Worm (Caenorhabditis elegans) whole organism, midembryonic: ENCODE results near the gene dhs-27.

Experiments used
- flt-1 ChIP-seq: fragments of 200-800 bp; sonication (Bioruptor generic); IDR thresholded peaks from 2 replicates; pipeline ENCODE4 v1.3.6; 2022; ENCODE audit warnings: missing genetic modification characterization, missing compliant biosample characterization
- klf-2 ChIP-seq: fragments of 200-800 bp; sonication (Bioruptor generic); conservative IDR thresholded peaks from 2 replicates; pipeline ENCODE4 v1.3.6; 2022; ENCODE audit warnings: missing genetic modification reagents, missing genetic modification characterization, missing compliant biosample characterization
- med-1 ChIP-seq: sonication (generic microtip); optimal IDR thresholded peaks from 2 replicates; lab custom pipeline; 2017; ENCODE audit warnings: missing genetic modification characterization, mild to moderate bottlenecking, missing compliant biosample characterization, antibody characterized with exemption, missing genetic modification reagents; ENCODE audit not compliant: insufficient read depth
- ref-1 ChIP-seq: fragments of 200-800 bp; sonication (Bioruptor generic); conservative IDR thresholded peaks from 2 replicates; pipeline ENCODE4 v1.3.6; 2022; ENCODE audit warnings: missing genetic modification reagents, missing genetic modification characterization, missing compliant biosample characterization
- ztf-23 ChIP-seq: fragments of 200-800 bp; sonication (Bioruptor generic); IDR thresholded peaks from 2 replicates; pipeline ENCODE4 v1.3.6; 2022; ENCODE audit warnings: missing genetic modification reagents, missing genetic modification characterization, missing compliant biosample characterization
- ztf-29 ChIP-seq: fragments of 200-800 bp; sonication (Bioruptor generic); IDR thresholded peaks from 2 replicates; pipeline ENCODE4 v1.3.6; 2022; ENCODE audit warnings: missing genetic modification reagents, missing genetic modification characterization, missing compliant biosample characterization

DNA sequence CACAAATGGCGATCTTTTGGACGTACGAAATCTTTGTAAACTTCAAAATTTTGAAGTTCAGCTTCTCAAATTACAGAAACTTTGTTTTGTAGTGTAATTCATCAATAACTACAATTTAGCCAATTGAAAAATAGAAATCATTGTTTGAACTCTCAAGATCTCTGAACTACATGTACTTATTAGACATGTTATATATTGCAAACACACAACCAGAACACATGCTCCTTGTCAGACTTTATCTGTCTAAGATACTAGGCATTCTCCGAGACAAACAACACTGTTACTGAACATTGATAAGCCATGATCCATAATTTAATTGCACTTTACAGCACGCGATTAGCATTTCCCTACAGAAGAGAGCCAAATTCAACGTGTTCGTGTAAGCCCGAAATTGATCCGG is 10.0 kb upstream of the dhs-27 start, which contains the start of gene ZK813.6:
- TF ChIP-seq med-1 (GFP tag; lab: Kevin White, UChicago) (no peak), klf-2 (GFP tag; lab: Robert Waterston, UW) (no peak), flt-1 (GFP tag; lab: Robert Waterston, UW) (no peak), ztf-29 (no peak), ztf-23 (GFP tag; lab: Robert Waterston, UW) (no peak), ref-1 (GFP tag; lab: Robert Waterston, UW) (no peak)
